Fruit fly (Drosophila melanogaster): Measurements from ENCODE around the gene Csl4.

Csl4 gene

DNA sequence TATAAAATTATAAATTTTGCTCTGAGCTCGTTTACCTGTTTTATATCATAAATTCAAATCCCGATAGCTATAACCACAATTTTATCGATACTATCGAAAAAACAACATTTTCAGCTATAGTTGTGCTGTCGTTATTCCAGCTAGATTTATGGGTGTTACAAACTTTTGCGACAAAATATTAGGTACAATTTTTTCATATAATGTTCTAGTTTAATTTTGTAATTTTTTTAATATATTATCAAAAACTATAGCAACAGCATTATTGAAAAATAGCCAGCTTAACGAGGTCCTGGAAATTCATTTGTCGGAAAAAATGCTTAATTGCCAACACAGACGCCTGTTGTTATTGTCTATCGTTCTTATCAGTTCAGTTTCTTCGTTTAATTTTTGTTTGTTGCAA, 32.3 kb downstream of the Csl4 start, which contains the start of gene Wdr59 (continued):
- TF ChIP-seq CG7963 (GFP tag; IDR thresholded peaks at IDR 0.05; ENCODE audit: partially characterized antibody) (0 out of 3 replicates have a peak, but pooled peaks have one; percentile 48), CG7372 (GFP tag; IDR thresholded peaks at IDR 0.05) (0 out of 2 replicates have a peak, but pooled peaks have one; percentile 10), onecut (GFP tag; IDR thresholded peaks at IDR 0.05) (no peak), CG2129 (GFP tag; IDR thresholded peaks at IDR 0.05; ENCODE audit: partially characterized antibody) (peak; percentile 60; the same call in 1 of the 2 replicates), amos (GFP tag; IDR thresholded peaks at IDR 0.05; ENCODE audit: partially characterized antibody) (peak; percentile 58; the same call in 1 of the 2 replicates), CG12155 (GFP tag; optimal IDR thresholded peaks at IDR 0.05) (peak; percentile 39), Aef1 (GFP tag; IDR thresholded peaks at IDR 0.05) (0 out of 3 replicates have a peak, but pooled peaks have one; percentile 19), ssp (GFP tag; IDR thresholded peaks at IDR 0.05) (0 out of 2 replicates have a peak, but pooled peaks have one; percentile 13), Hr3 (GFP tag; optimal IDR thresholded peaks at IDR 0.05) (peak; percentile 53), gfzf (GFP tag; optimal IDR thresholded peaks at IDR 0.05) (no peak), bbx (GFP tag; IDR thresholded peaks at IDR 0.05; ENCODE audit: partially characterized antibody) (peak; percentile 65), CG6854 (GFP tag; optimal IDR thresholded peaks at IDR 0.05) (no peak), croc (GFP tag; conservative IDR thresholded peaks at IDR 0.05) (no peak), CG3163 (GFP tag; optimal IDR thresholded peaks at IDR 0.05) (no peak), CG17829 (tag; optimal IDR thresholded peaks at IDR 0.05) (peak; percentile 66), CG10267 (tag; optimal IDR thresholded peaks at IDR 0.05) (peak; percentile 69), CG4854 (GFP tag; optimal IDR thresholded peaks at IDR 0.05) (peak; percentile 9), CG7839 (tag; optimal IDR thresholded peaks at IDR 0.05) (no peak), CG2712 (tag; optimal IDR thresholded peaks at IDR 0.05) (peak; percentile 72), CG4424 (GFP tag; optimal IDR thresholded peaks at IDR 0.05) (peak; percentile 43), CG30431 (GFP tag; optimal IDR thresholded peaks at IDR 0.05) (no peak), Six4 (GFP tag; optimal IDR thresholded peaks at IDR 0.05) (peak; percentile 47), az2 (GFP tag; optimal IDR thresholded peaks at IDR 0.05) (peak; percentile 58), Dbx (GFP tag; IDR thresholded peaks at IDR 0.05) (peak; percentile 56; the same call in 1 of the 3 replicates), CG13287 (GFP tag; IDR thresholded peaks at IDR 0.05; ENCODE audit: partially characterized antibody) (peak; percentile 84), CG10979 (tag; optimal IDR thresholded peaks at IDR 0.05) (peak; percentile 32), maf-S (GFP tag; optimal IDR thresholded peaks at IDR 0.05) (no peak), MBD-R2 (GFP tag; IDR thresholded peaks at IDR 0.05) (peak; percentile 49; the same call in 1 of the 2 replicates), Nf-YC (tag; optimal IDR thresholded peaks at IDR 0.05) (no peak), phol (tag; optimal IDR thresholded peaks at IDR 0.05) (peak; percentile 68), Dref (GFP tag; IDR thresholded peaks at IDR 0.05) (peak; percentile 72), Abd-B (GFP tag; optimal IDR thresholded peaks at IDR 0.05) (peak; percentile 58), eyg (GFP tag; optimal IDR thresholded peaks at IDR 0.05) (no peak), CG30403 (GFP tag; optimal IDR thresholded peaks at IDR 0.05) (peak; percentile 59), CG14860 (GFP tag; IDR thresholded peaks at IDR 0.05; ENCODE audit: partially characterized antibody) (peak; percentile 62; the same call in 2 of the 3 replicates), mam (GFP tag; optimal IDR thresholded peaks at IDR 0.05) (peak; percentile 11), CG12942 (GFP tag; optimal IDR thresholded peaks at IDR 0.05) (peak; percentile 16), Ssrp (tag; optimal IDR thresholded peaks at IDR 0.05) (peak; percentile 42), nau (GFP tag; optimal IDR thresholded peaks at IDR 0.05) (no peak), cas (GFP tag; IDR thresholded peaks at IDR 0.05) (no peak), Xbp1 (GFP tag; optimal IDR thresholded peaks at IDR 0.05) (peak; percentile 59), fd102C (GFP tag; optimal IDR thresholded peaks at IDR 0.05) (no peak), CG2116 (GFP tag; optimal IDR thresholded peaks at IDR 0.05) (peak; percentile 91), CG7928 (GFP tag; optimal IDR thresholded peaks at IDR 0.05) (peak; percentile 38), CG10959 (GFP tag; IDR thresholded peaks at IDR 0.05) (no peak), CG32772 (GFP tag; IDR thresholded peaks at IDR 0.05) (peak; percentile 31; the same call in 1 of the 2 replicates), Sry-β (GFP tag; optimal IDR thresholded peaks at IDR 0.05) (peak; percentile 99), crp (GFP tag; optimal IDR thresholded peaks at IDR 0.05) (peak in 1 of 2 experiments; percentile 25), ind (GFP tag; optimal IDR thresholded peaks at IDR 0.05) (peak; percentile 52), E2f1 (GFP tag; IDR thresholded peaks at IDR 0.05) (peak; percentile 41)

All from whole organism, embryonic.